Worm (Caenorhabditis elegans) whole organism, L4/young adult: Measurements from ENCODE around the gene clh-5.
A peak's percentile ranks its signal among the peaks of the same experiment; 100 is the strongest.

Source experiments
- W03F9.2 ChIP-seq: fragments of 150-350 bp; optimal IDR thresholded peaks from 2 replicates; lab custom pipeline; 2014; ENCODE audit warnings: missing biosample characterization, missing genetic modification characterization
- dao-5 ChIP-seq: sonication (generic microtip); optimal IDR thresholded peaks from 2 replicates; lab custom pipeline; 2016; ENCODE audit warnings: missing genotype, missing genetic modification characterization, moderate library complexity, missing compliant biosample characterization

DNA sequence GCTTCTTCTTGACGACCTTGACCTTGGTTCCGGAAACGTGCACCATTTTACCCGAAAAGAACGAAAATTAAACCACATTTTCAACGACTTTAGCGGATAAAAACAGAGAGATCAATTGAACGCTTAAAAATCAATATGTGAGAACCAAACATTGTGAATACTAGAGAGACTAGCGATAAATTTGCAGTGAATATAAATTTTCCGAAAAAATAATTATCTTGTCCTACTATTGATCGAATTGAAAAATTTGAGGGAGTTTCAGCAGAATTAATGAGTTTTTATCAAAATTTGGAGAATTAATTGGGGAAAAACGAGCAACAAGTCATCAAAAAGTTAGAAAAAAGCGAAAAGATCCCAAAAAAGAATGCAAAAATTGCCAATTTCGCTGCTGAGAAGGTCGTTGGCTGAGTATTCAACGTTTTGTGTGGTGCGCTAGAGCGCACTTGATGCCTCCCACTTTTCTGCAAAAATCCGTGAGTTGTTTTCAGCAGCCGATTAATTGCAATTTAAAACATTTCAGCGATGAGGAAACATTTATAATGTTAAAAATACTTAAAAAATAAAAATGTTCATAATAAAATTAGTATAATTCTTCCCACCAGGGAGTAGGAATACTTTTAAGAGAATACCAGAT, 41.3 kb downstream of the clh-5 start, which contains the start of gene rpl-32:
- TF ChIP-seq W03F9.2 (tag; lab: Kevin White, UChicago) (peak; percentile 90), dao-5 (no peak)
